Worm (Caenorhabditis elegans) whole organism, midembryonic: ENCODE data around the gene F22F7.3.

ENCODE experiments used
- T22C8.4 ChIP-seq: fragments of 200-800 bp; sonication (Bioruptor generic); IDR thresholded peaks from 2 replicates; pipeline ENCODE4 v1.3.6; 2022; ENCODE audit warnings: missing genetic modification characterization, missing compliant biosample characterization
- flt-1 ChIP-seq: fragments of 200-800 bp; sonication (Bioruptor generic); IDR thresholded peaks from 2 replicates; pipeline ENCODE4 v1.3.6; 2022; ENCODE audit warnings: missing genetic modification characterization, missing compliant biosample characterization
- med-1 ChIP-seq: sonication (generic microtip); optimal IDR thresholded peaks from 2 replicates; lab custom pipeline; 2017; ENCODE audit warnings: missing genetic modification characterization, mild to moderate bottlenecking, missing compliant biosample characterization, antibody characterized with exemption, missing genetic modification reagents; ENCODE audit not compliant: insufficient read depth
- ref-1 ChIP-seq: fragments of 200-800 bp; sonication (Bioruptor generic); conservative IDR thresholded peaks from 2 replicates; pipeline ENCODE4 v1.3.6; 2022; ENCODE audit warnings: missing genetic modification reagents, missing genetic modification characterization, missing compliant biosample characterization
- tab-1 ChIP-seq: fragments of 200-800 bp; sonication (Bioruptor generic); IDR thresholded peaks from 2 replicates; pipeline ENCODE4 v1.3.6; 2022; ENCODE audit warnings: missing genetic modification characterization, missing compliant biosample characterization
- ztf-29 ChIP-seq: fragments of 200-800 bp; sonication (Bioruptor generic); IDR thresholded peaks from 2 replicates; pipeline ENCODE4 v1.3.6; 2022; ENCODE audit warnings: missing genetic modification reagents, missing genetic modification characterization, missing compliant biosample characterization

- no peak for TF ChIP-seq tab-1 (GFP tag; lab: Robert Waterston, UW)
- TF ChIP-seq T22C8.4 (GFP tag; lab: Robert Waterston, UW): 0 out of 2 replicates have a peak, but pooled peaks have one; percentile 19
- TF ChIP-seq flt-1: no peak
- no peak for TF ChIP-seq ztf-29 (GFP tag; lab: Robert Waterston, UW)
- TF ChIP-seq med-1 (GFP tag; lab: Kevin White, UChicago): no peak
- TF ChIP-seq ref-1 (GFP tag; lab: Robert Waterston, UW): no peak
Observed at ce11 chrV:2126554-2126953, 16.1 kb downstream of the F22F7.3 start.
